Worm (Caenorhabditis elegans): ENCODE results near the gene mlck-1.

The mlck-1 gene

ce11 chrX:10026347-10026746 is 43.2 kb downstream of the mlck-1 start (continued):
- TF ChIP-seq pha-4 (tag; optimal IDR thresholded peaks at IDR 0.05) (peak; percentile 79), hmg-11 (tag; optimal IDR thresholded peaks at IDR 0.05) (peak; percentile 49), jun-1 (tag; optimal IDR thresholded peaks at IDR 0.05) (no peak), lin-15B (tag; optimal IDR thresholded peaks at IDR 0.05) (no peak), fkh-2 (tag; optimal IDR thresholded peaks at IDR 0.05) (no peak), fos-1 (tag; optimal IDR thresholded peaks at IDR 0.05) (no peak)

ce11 chrX:10022016-10022415 is 47.6 kb downstream of the mlck-1 start, which contains the start of gene F42G10.1:
F42G10.1 (minus strand) TSS chrX:10022166.
- TF ChIP-seq nfya-1 (tag; optimal IDR thresholded peaks at IDR 0.05; ENCODE audit: insufficient read depth) (peak; percentile 6), nhr-28 (tag; optimal IDR thresholded peaks at IDR 0.05) (no peak), egl-5 (tag; optimal IDR thresholded peaks at IDR 0.05) (peak; percentile 89), lin-39 (tag; optimal IDR thresholded peaks at IDR 0.05) (peak; percentile 69), ztf-4 (tag; optimal IDR thresholded peaks at IDR 0.05) (no peak), mdl-1 (tag; optimal IDR thresholded peaks at IDR 0.05) (no peak), unc-39 (tag; optimal IDR thresholded peaks at IDR 0.05) (no peak)

ce11 chrX:10017975-10018654 is 51.5 kb downstream of the mlck-1 start, which contains the start of gene F19C6.4:
F19C6.4 (minus strand) TSS chrX:10018025.
- TF ChIP-seq nfya-1 (tag; optimal IDR thresholded peaks at IDR 0.05; ENCODE audit: insufficient read depth) (no peak), daf-12 (tag; optimal IDR thresholded peaks at IDR 0.05) (no peak), fkh-2 (tag; optimal IDR thresholded peaks at IDR 0.05) (no peak), lsy-12 (tag; optimal IDR thresholded peaks at IDR 0.05) (peak; percentile 49), nhr-23 (tag; optimal IDR thresholded peaks at IDR 0.05) (no peak), snpc-4 (tag; optimal IDR thresholded peaks at IDR 0.05) (no peak), ceh-9 (tag; optimal IDR thresholded peaks at IDR 0.05) (no peak), lin-39 (tag; optimal IDR thresholded peaks at IDR 0.05) (no peak), unc-39 (tag; optimal IDR thresholded peaks at IDR 0.05) (no peak), nhr-25 (tag; optimal IDR thresholded peaks at IDR 0.05) (peak; percentile 25), ceh-82 (tag; optimal IDR thresholded peaks at IDR 0.05) (no peak), nhr-28 (tag; optimal IDR thresholded peaks at IDR 0.05) (no peak), sea-2 (GFP tag; optimal IDR thresholded peaks at IDR 0.05) (no peak), nhr-43 (tag; optimal IDR thresholded peaks at IDR 0.05; ENCODE audit: poor library complexity, severe bottlenecking) (peak; percentile 31), mml-1 (tag; optimal IDR thresholded peaks at IDR 0.05) (no peak), hmg-11 (tag; optimal IDR thresholded peaks at IDR 0.05) (no peak), R02D3.7 (tag; optimal IDR thresholded peaks at IDR 0.05) (no peak), jun-1 (tag; optimal IDR thresholded peaks at IDR 0.05) (no peak), nhr-11 (tag; optimal IDR thresholded peaks at IDR 0.05) (no peak), pqm-1 (tag; optimal IDR thresholded peaks at IDR 0.05) (peak; percentile 22), elt-2 (tag; optimal IDR thresholded peaks at IDR 0.05) (peak; percentile 12)

Data from whole organism, L3 larva.